Fruit fly (Drosophila melanogaster) whole organism, prepupa: Measurements from ENCODE around the gene CG3345.

ENCODE experiments used
- CG16779 ChIP-seq: fragments of 200-800 bp; sonication (Bioruptor generic); optimal IDR thresholded peaks from 3 replicates; lab custom pipeline; 2017; ENCODE audit warnings: missing biosample characterization, mild to moderate bottlenecking, missing genetic modification characterization
- CG3919 ChIP-seq: fragments of 200-800 bp; sonication (Bioruptor generic); optimal IDR thresholded peaks from 3 replicates; lab custom pipeline; 2016; ENCODE audit warnings: missing biosample characterization, missing genetic modification characterization
- CG8119 ChIP-seq: fragments of 200-800 bp; sonication (Bioruptor generic); IDR thresholded peaks from 3 replicates; pipeline ENCODE4 v1.3.6; 2022; ENCODE audit warnings: missing biosample characterization, missing genetic modification characterization
- CG9139 ChIP-seq: fragments of 200-800 bp; sonication (Bioruptor generic); optimal IDR thresholded peaks from 3 replicates; lab custom pipeline; 2017; ENCODE audit warnings: missing biosample characterization, mild to moderate bottlenecking, missing genetic modification characterization
- Lpt ChIP-seq: fragments of 200-800 bp; sonication (Bioruptor generic); optimal IDR thresholded peaks from 3 replicates; lab custom pipeline; 2016; ENCODE audit warnings: missing biosample characterization, missing genetic modification characterization
- acj6 ChIP-seq: fragments of 200-800 bp; sonication (Bioruptor generic); optimal IDR thresholded peaks from 3 replicates; lab custom pipeline; 2016; ENCODE audit warnings: missing biosample characterization, missing genetic modification characterization
- cyc ChIP-seq: fragments of 200-800 bp; sonication (Bioruptor generic); optimal IDR thresholded peaks from 3 replicates; lab custom pipeline; 2016; ENCODE audit warnings: missing biosample characterization, missing genetic modification characterization
- fd85E ChIP-seq: fragments of 200-800 bp; sonication (Bioruptor generic); optimal IDR thresholded peaks from 3 replicates; lab custom pipeline; 2016; ENCODE audit warnings: missing biosample characterization, missing genetic modification characterization

dm6 chr2L:248592-248991 lies 20.3 kb upstream of the CG3345 start:
- TF ChIP-seq cyc (GFP tag; lab: Kevin White, UChicago), result no peak
- no peak for TF ChIP-seq fd85E (GFP tag; lab: Kevin White, UChicago)
- TF ChIP-seq CG3919 (GFP tag; lab: Kevin White, UChicago), result no peak
- no peak for TF ChIP-seq CG8119 (GFP tag; lab: Robert Waterston, UW)
- no peak for TF ChIP-seq CG16779 (tag; lab: Kevin White, UChicago)
- TF ChIP-seq Lpt (GFP tag; lab: Kevin White, UChicago), result no peak
- TF ChIP-seq CG9139 (GFP tag; lab: Kevin White, UChicago), result no peak
- TF ChIP-seq acj6 (GFP tag; lab: Kevin White, UChicago), result no peak
